Worm (Caenorhabditis elegans): ENCODE data around the gene R04B3.1.
A peak's percentile ranks its signal among the peaks of the same experiment; 100 is the strongest.

R04B3.1 gene

ce11 chrX:2493586-2494175, 22.5 kb upstream of the R04B3.1 start:
- TF ChIP-seq T23F11.4 (GFP tag; optimal IDR thresholded peaks at IDR 0.05) (no peak), K02D7.2 (tag; optimal IDR thresholded peaks at IDR 0.05) (no peak), unc-86 (tag; optimal IDR thresholded peaks at IDR 0.05) (no peak), hlh-15 (tag; optimal IDR thresholded peaks at IDR 0.05) (no peak), pqm-1 (tag; optimal IDR thresholded peaks at IDR 0.05) (no peak), ceh-9 (tag; optimal IDR thresholded peaks at IDR 0.05) (no peak), gmeb-2 (tag; optimal IDR thresholded peaks at IDR 0.05) (no peak), ceh-30 (tag; optimal IDR thresholded peaks at IDR 0.05) (no peak), ceh-24 (tag; optimal IDR thresholded peaks at IDR 0.05) (no peak), ceh-6 (GFP tag; optimal IDR thresholded peaks at IDR 0.05) (no peak), che-1 (tag; optimal IDR thresholded peaks at IDR 0.05) (no peak), hlh-13 (GFP tag; optimal IDR thresholded peaks at IDR 0.05) (no peak), eyg-1 (tag; optimal IDR thresholded peaks at IDR 0.05) (no peak)

- TF ChIP-seq ceh-31 (tag; optimal IDR thresholded peaks at IDR 0.05) (peak; percentile 74), lim-6 (tag; optimal IDR thresholded peaks at IDR 0.05) (peak; percentile 16), nfya-1 (tag; optimal IDR thresholded peaks at IDR 0.05) (peak; percentile 35), lin-11 (tag; optimal IDR thresholded peaks at IDR 0.05) (no peak), ceh-14 (tag; optimal IDR thresholded peaks at IDR 0.05) (peak; percentile 6), eyg-1 (tag; optimal IDR thresholded peaks at IDR 0.05) (no peak), pqm-1 (tag; optimal IDR thresholded peaks at IDR 0.05) (no peak), unc-42 (tag; optimal IDR thresholded peaks at IDR 0.05) (peak; percentile 89), che-1 (tag; optimal IDR thresholded peaks at IDR 0.05) (no peak), ceh-2 (tag; optimal IDR thresholded peaks at IDR 0.05) (peak; percentile 55), tbx-2 (tag; optimal IDR thresholded peaks at IDR 0.05) (peak; percentile 53), ceh-48 (tag; optimal IDR thresholded peaks at IDR 0.05) (peak; percentile 76), unc-86 (tag; optimal IDR thresholded peaks at IDR 0.05) (peak; percentile 20), ets-4 (tag; optimal IDR thresholded peaks at IDR 0.05) (peak; percentile 18)
Measured at ce11 chrX:2488526-2489098, 17.4 kb upstream of the R04B3.1 start, which contains the start of gene hid-1. TSS of gene hid-1 (plus strand) at chrX:2489048.

ce11 chrX:2483078-2483477, 11.9 kb upstream of the R04B3.1 start, which contains the start of gene K02E10.4:
TSS of gene K02E10.4 (plus strand) at chrX:2483263.
- no peak for TF ChIP-seq ceh-34 (tag; optimal IDR thresholded peaks at IDR 0.05)
- no peak for TF ChIP-seq hlh-8 (tag; optimal IDR thresholded peaks at IDR 0.05)
- TF ChIP-seq ceh-31 (tag; optimal IDR thresholded peaks at IDR 0.05), result no peak
- TF ChIP-seq eyg-1 (tag; optimal IDR thresholded peaks at IDR 0.05), result no peak
- TF ChIP-seq nhr-11 (tag; optimal IDR thresholded peaks at IDR 0.05), result no peak
- no peak for TF ChIP-seq sox-4 (tag; optimal IDR thresholded peaks at IDR 0.05)
- TF ChIP-seq T23F11.4 (GFP tag; optimal IDR thresholded peaks at IDR 0.05), result no peak

- TF ChIP-seq ceh-6 (GFP tag; optimal IDR thresholded peaks at IDR 0.05) (no peak), ztf-16 (tag; optimal IDR thresholded peaks at IDR 0.05) (no peak), madf-2 (tag; optimal IDR thresholded peaks at IDR 0.05) (no peak), K02D7.2 (tag; optimal IDR thresholded peaks at IDR 0.05) (no peak), tbx-7 (tag; optimal IDR thresholded peaks at IDR 0.05) (no peak), dmd-4 (tag; optimal IDR thresholded peaks at IDR 0.05; ENCODE audit: borderline replicate concordance) (no peak), ttx-3 (tag; optimal IDR thresholded peaks at IDR 0.05) (no peak), fkh-10 (GFP tag; optimal IDR thresholded peaks at IDR 0.05) (no peak)
Measured at ce11 chrX:2482622-2483021, 11.4 kb upstream of the R04B3.1 start, which contains the start of gene K02E10.6. TSS of gene K02E10.6 (minus strand) at chrX:2482770.

ce11 chrX:2478823-2479222, 7.6 kb upstream of the R04B3.1 start, which contains the start of gene K02E10.5:
TSS of gene K02E10.5 (minus strand) at chrX:2478923.
- TF ChIP-seq nhr-11 (tag; optimal IDR thresholded peaks at IDR 0.05) (no peak), unc-42 (tag; optimal IDR thresholded peaks at IDR 0.05) (no peak), eyg-1 (tag; optimal IDR thresholded peaks at IDR 0.05) (no peak), dmd-4 (tag; optimal IDR thresholded peaks at IDR 0.05; ENCODE audit: borderline replicate concordance) (no peak), ceh-24 (tag; optimal IDR thresholded peaks at IDR 0.05) (no peak), zip-5 (tag; optimal IDR thresholded peaks at IDR 0.05) (no peak), unc-55 (GFP tag; optimal IDR thresholded peaks at IDR 0.05) (no peak), unc-86 (tag; optimal IDR thresholded peaks at IDR 0.05) (no peak), F13H6.1 (tag; optimal IDR thresholded peaks at IDR 0.05) (no peak), pha-4 (tag; optimal IDR thresholded peaks at IDR 0.05) (no peak), C08G9.2 (tag; optimal IDR thresholded peaks at IDR 0.05) (no peak), elt-4 (tag; optimal IDR thresholded peaks at IDR 0.05) (no peak), pat-9 (tag; optimal IDR thresholded peaks at IDR 0.05) (no peak), ceh-45 (GFP tag; IDR thresholded peaks at IDR 0.05) (no peak), madf-2 (tag; optimal IDR thresholded peaks at IDR 0.05) (no peak), ceh-6 (GFP tag; optimal IDR thresholded peaks at IDR 0.05) (no peak), nhr-232 (tag; optimal IDR thresholded peaks at IDR 0.05) (no peak), ceh-18 (tag; optimal IDR thresholded peaks at IDR 0.05) (no peak), hlh-15 (tag; optimal IDR thresholded peaks at IDR 0.05) (no peak), ceh-30 (tag; optimal IDR thresholded peaks at IDR 0.05) (no peak)
